Worm (Caenorhabditis elegans): ENCODE data around the gene abhd-3.2.

Gene abhd-3.2

DNA sequence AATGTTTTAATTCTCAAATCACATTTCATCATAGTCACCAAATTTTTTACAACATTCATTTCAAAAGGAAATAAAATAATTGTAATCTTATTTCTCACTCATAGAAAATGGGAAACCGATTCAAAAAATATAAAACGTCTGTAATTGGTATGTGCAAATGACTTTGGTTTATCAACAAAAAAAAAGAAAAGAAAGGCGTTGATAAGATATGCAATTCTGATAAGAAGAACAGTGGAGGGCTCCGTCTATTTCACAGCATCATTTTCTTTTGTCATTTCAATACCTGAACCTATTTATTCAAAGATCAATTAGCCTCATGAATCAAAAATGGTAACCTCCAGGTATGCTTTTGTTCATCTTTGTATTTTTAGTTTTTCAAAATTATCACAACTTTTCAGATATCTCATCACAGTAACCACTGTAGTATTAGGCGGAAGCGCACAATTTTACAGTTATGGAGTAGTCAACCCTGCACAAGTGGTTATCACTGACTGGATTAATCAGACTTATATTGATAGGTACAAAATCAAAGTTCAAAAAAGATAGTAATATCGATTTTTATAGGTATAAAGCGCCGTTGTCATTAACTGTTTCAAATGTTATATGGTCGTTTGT lies 39.4 kb downstream of the abhd-3.2 start, which contains the start of gene F53H8.3:
Gene F53H8.3, plus strand, starts transcription at position 275 of the 615 bp plus-strand sequence.
- TF ChIP-seq nhr-80 (tag; optimal IDR thresholded peaks at IDR 0.05): peak; percentile 70
- no peak for TF ChIP-seq efl-1 (GFP tag; optimal IDR thresholded peaks at IDR 0.05)

DNA sequence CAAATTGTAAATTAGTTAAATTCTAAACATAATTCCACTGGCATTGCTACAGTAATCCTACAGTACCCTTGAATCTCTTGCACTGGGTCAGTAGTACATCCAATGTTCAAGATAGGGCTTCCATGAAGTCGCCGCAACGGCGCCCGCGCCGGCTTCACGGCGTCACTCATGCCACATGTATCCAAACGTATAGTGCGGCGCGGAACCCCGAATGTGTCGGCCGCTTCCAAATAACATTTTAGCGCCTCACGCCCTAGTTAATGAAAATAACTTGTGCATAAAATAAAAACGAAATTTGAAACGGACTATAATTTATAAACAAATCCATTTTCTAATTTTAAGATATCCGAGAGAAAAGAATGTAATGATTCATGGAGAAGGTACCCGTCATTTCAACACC lies 41.8 kb downstream of the abhd-3.2 start:
- TF ChIP-seq hmg-1.2 (GFP tag; IDR thresholded peaks at IDR 0.05) (peak; percentile 47; the same call in 1 of the 2 replicates), snpc-4 (GFP tag; optimal IDR thresholded peaks at IDR 0.05) (no peak), snpc-4 (tag; optimal IDR thresholded peaks at IDR 0.05) (peak in 3 of 4 experiments; percentile 56 to 93 (median 92)), B0261.1 (tag; optimal IDR thresholded peaks at IDR 0.05) (no peak)

DNA sequence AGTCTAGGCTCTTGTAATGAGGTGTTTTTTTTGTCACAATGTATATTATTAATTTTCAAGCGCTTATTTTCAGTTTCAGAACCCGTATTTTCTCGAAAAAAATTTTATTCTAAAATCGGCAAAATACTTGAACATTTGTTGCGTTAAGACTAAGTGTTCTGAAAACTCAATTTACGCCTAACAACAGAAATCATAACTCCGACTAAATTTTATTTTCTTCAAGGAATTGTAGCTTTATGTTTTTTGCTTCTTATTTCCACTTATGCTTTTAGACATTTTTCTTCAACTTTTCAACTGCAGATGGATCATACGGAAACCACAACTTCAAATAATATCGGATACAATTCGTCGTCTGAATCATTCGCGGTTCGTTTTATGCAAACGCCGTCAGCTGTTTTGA lies 44.3 kb downstream of the abhd-3.2 start, which contains the start of gene F35H12.1:
Gene F35H12.1, plus strand, starts transcription at position 301 of the 400 bp plus-strand sequence.
- TF ChIP-seq atf-7 (tag; optimal IDR thresholded peaks at IDR 0.05): no peak
- TF ChIP-seq bed-2 (GFP tag; IDR thresholded peaks at IDR 0.05): no peak
- no peak for TF ChIP-seq tlf-1 (GFP tag; optimal IDR thresholded peaks at IDR 0.05)
- TF ChIP-seq gei-17 (GFP tag; optimal IDR thresholded peaks at IDR 0.05): no peak

DNA sequence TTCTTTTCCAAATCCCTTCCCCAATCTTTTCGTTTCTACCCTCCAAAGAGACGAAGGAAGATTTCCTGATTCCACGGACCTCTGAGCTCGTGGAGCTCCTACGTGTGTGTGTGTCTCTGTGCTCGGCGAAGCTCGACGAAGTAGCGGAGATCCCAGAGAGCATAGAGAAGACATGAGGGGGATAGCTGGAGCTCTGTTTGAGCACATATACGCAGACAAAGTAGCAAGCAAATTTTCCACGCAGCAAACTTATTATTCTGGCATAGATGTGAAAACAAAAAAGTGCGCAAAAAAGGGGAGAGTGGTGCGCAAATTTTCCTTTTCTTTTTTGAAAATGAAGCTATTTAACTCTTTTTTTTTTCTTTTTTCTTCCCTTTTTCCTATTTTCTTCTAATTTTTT lies 44.9 kb downstream of the abhd-3.2 start:
- TF ChIP-seq F52B5.7 (tag; optimal IDR thresholded peaks at IDR 0.05): no peak
- no peak for TF ChIP-seq fkh-3 (tag; optimal IDR thresholded peaks at IDR 0.05)
- no peak for TF ChIP-seq madf-3 (GFP tag; IDR thresholded peaks at IDR 0.05)
- TF ChIP-seq ceh-27 (GFP tag; optimal IDR thresholded peaks at IDR 0.05): peak; percentile 0
- TF ChIP-seq aptf-3 (GFP tag; IDR thresholded peaks at IDR 0.05): no peak
- no peak for TF ChIP-seq F57C9.4 (tag; optimal IDR thresholded peaks at IDR 0.05)
- no peak for TF ChIP-seq tbp1 (GFP tag; optimal IDR thresholded peaks at IDR 0.05)
- no peak for TF ChIP-seq lin-54 (GFP tag; optimal IDR thresholded peaks at IDR 0.05)
- no peak for TF ChIP-seq snpc-3.4 (tag; optimal IDR thresholded peaks at IDR 0.05)
- TF ChIP-seq F10E7.11 (tag; optimal IDR thresholded peaks at IDR 0.05): no peak
- TF ChIP-seq hmg-1.2 (GFP tag; IDR thresholded peaks at IDR 0.05): peak; percentile 4; the same call in 1 of the 2 replicates
- no peak for TF ChIP-seq mxl-1 (tag; optimal IDR thresholded peaks at IDR 0.05)
- 0 out of 2 replicates have a peak, but pooled peaks have one; percentile 45 for TF ChIP-seq K11D2.4 (GFP tag; IDR thresholded peaks at IDR 0.05)
- no peak for TF ChIP-seq dox-1 (GFP tag; IDR thresholded peaks at IDR 0.05)

DNA sequence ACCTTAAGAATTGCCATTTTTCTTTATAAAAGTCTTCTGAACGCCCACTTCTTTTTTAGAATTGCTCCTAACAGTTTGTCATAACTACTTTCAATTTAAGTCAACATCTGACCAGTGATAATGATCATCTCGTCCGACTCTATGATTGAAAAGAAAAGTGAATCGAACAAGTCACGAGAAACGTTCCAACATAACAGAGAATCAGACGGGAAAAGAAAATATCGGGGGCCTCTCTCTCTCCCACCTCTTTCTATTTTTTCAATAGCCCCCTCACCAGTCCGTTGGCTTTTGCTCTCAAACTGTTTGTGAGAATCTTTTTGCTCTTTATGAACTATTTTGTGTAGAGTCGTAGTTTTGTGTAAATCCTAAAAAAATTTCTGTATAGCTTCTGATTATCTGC lies 50.2 kb downstream of the abhd-3.2 start:
- TF ChIP-seq Y95B8A.8 (GFP tag; IDR thresholded peaks at IDR 0.05) (no peak), nhr-179 (tag; optimal IDR thresholded peaks at IDR 0.05) (no peak), ccch-3 (GFP tag; optimal IDR thresholded peaks at IDR 0.05) (no peak), somi-1 (GFP tag; optimal IDR thresholded peaks at IDR 0.05) (no peak), unc-62 (GFP tag; optimal IDR thresholded peaks at IDR 0.05) (no peak), attf-3 (GFP tag; conservative IDR thresholded peaks at IDR 0.05) (no peak), attf-6 (GFP tag; IDR thresholded peaks at IDR 0.05) (no peak)

DNA sequence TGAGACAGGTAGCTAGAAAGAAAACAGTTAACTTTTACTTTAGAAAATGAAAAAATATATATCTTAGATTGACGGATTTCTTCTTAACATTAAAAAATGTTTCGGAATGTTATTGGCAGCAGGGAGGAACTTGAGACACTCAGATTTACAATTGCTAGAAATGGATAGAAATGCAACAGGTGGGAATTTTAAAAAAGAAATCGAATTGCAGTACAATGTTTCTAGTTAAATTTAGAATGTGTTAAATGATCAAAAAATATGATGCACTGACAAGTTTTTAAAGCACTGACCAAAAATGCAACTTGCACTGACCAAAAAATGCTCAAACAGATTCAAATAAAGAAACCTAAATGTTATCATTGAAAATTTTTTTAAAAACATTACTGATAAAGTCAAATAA lies 51.7 kb downstream of the abhd-3.2 start:
- TF ChIP-seq egrh-3 (GFP tag; IDR thresholded peaks at IDR 0.05) (no peak), hrde-1 (tag; optimal IDR thresholded peaks at IDR 0.05; ENCODE audit: borderline replicate concordance) (no peak), madf-10 (tag; optimal IDR thresholded peaks at IDR 0.05) (no peak), efl-1 (GFP tag; optimal IDR thresholded peaks at IDR 0.05) (no peak), snpc-1.1 (tag; optimal IDR thresholded peaks at IDR 0.05; ENCODE audit: insufficient read depth) (no peak), ceh-79 (tag; optimal IDR thresholded peaks at IDR 0.05) (no peak), pha-4 (tag; optimal IDR thresholded peaks at IDR 0.05) (no peak), nfyb-1 (GFP tag; IDR thresholded peaks at IDR 0.05) (no peak), rcor-1 (GFP tag; IDR thresholded peaks at IDR 0.05) (no peak), let-607 (tag; optimal IDR thresholded peaks at IDR 0.05) (no peak), lin-26 (GFP tag; IDR thresholded peaks at IDR 0.05) (no peak), unc-130 (GFP tag; optimal IDR thresholded peaks at IDR 0.05) (no peak)

Data from whole organism, young adult.